Worm (Caenorhabditis elegans) whole organism, L1 larva: Measurements from ENCODE around the gene Y57G11C.1142.

Experiments used
- C34B4.2 ChIP-seq: sonication (generic microtip); optimal IDR thresholded peaks from 2 replicates; lab custom pipeline; 2017; ENCODE audit warnings: mild to moderate bottlenecking, missing genetic modification characterization, missing compliant biosample characterization
- ama-1 ChIP-seq: fragments of 150-350 bp; optimal IDR thresholded peaks from 2 replicates; lab custom pipeline; 2014
- ceh-90 ChIP-seq: sonication (generic microtip); optimal IDR thresholded peaks from 2 replicates; lab custom pipeline; 2016; ENCODE audit warnings: missing genetic modification characterization, missing compliant biosample characterization
- ces-1 ChIP-seq: fragments of 150-350 bp; optimal IDR thresholded peaks from 2 replicates; lab custom pipeline; 2014; ENCODE audit warnings: missing biosample characterization, missing genetic modification reagents, missing genetic modification characterization
- dpl-1 ChIP-seq, 3 experiments: fragments of 150-350 bp in 2 of 3; sonication (generic microtip) in 1 of 3; optimal IDR thresholded peaks; 2 replicates each; lab custom pipeline; 2014 to 2017; ENCODE audit warnings: missing biosample characterization in 3 of 3, missing genetic modification characterization in 3 of 3, missing genetic modification reagents in 3 of 3
- dsc-1 ChIP-seq: sonication (generic microtip); optimal IDR thresholded peaks from 2 replicates; lab custom pipeline; 2016; ENCODE audit warnings: mild to moderate bottlenecking, missing genetic modification characterization, missing compliant biosample characterization
- efl-1 ChIP-seq, 4 experiments: fragments of 150-350 bp; optimal IDR thresholded peaks in 3 of 4; peaks in 1 of 4; 1 replicate in 1 of 4; 2 replicates in 3 of 4; lab custom pipeline; 2014; ENCODE audit warnings: missing biosample characterization in 2 of 4, missing genetic modification characterization in 2 of 4, missing genetic modification reagents in 2 of 4
- egl-27 ChIP-seq, 2 experiments: fragments of 150-350 bp in 1 of 2; sonication (generic microtip); optimal IDR thresholded peaks; 3 replicates each; lab custom pipeline; 2017 to 2018; ENCODE audit warnings: missing biosample characterization in 2 of 2, missing genetic modification characterization in 2 of 2, missing genetic modification reagents in 2 of 2
- elt-2 ChIP-seq: sonication (generic microtip); optimal IDR thresholded peaks from 2 replicates; lab custom pipeline; 2016; ENCODE audit warnings: missing genetic modification characterization, mild to moderate bottlenecking, inconsistent platforms, missing compliant biosample characterization, missing genetic modification reagents
- fkh-8 ChIP-seq: sonication (generic microtip); optimal IDR thresholded peaks from 2 replicates; lab custom pipeline; 2016; ENCODE audit warnings: mild to moderate bottlenecking, missing genetic modification characterization, missing compliant biosample characterization
- fos-1 ChIP-seq: fragments of 150-350 bp; optimal IDR thresholded peaks from 2 replicates; lab custom pipeline; 2014; ENCODE audit warnings: missing biosample characterization, missing genetic modification characterization
- grh-1 ChIP-seq: fragments of 200-800 bp; sonication (Bioruptor generic); IDR thresholded peaks from 2 replicates; pipeline ENCODE4 v1.3.6; 2022; ENCODE audit warnings: missing genetic modification reagents, missing genetic modification characterization, missing compliant biosample characterization
- hlh-17 ChIP-seq: fragments of 200-800 bp; sonication (Bioruptor generic); optimal IDR thresholded peaks from 2 replicates; lab custom pipeline; 2018; ENCODE audit warnings: missing genetic modification characterization, mild to moderate bottlenecking, missing compliant biosample characterization, moderate library complexity, borderline replicate concordance
- hlh-4 ChIP-seq: sonication (generic microtip); optimal IDR thresholded peaks from 2 replicates; lab custom pipeline; 2016; ENCODE audit warnings: mild to moderate bottlenecking, missing genetic modification characterization, missing compliant biosample characterization
- hpl-2 ChIP-seq: fragments of 150-350 bp; optimal IDR thresholded peaks from 2 replicates; lab custom pipeline; 2014; ENCODE audit warnings: missing biosample characterization, missing genetic modification reagents, missing genetic modification characterization
- irx-1 ChIP-seq: sonication (generic microtip); optimal IDR thresholded peaks from 2 replicates; lab custom pipeline; 2016; ENCODE audit warnings: missing genetic modification characterization, missing compliant biosample characterization
- isw-1 ChIP-seq: fragments of 200-800 bp; sonication (Bioruptor generic); IDR thresholded peaks from 2 replicates; pipeline ENCODE4 v1.3.6; 2022; ENCODE audit warnings: missing genetic modification characterization, missing compliant biosample characterization
- lin-14 ChIP-seq: fragments of 200-800 bp; sonication (Bioruptor generic); optimal IDR thresholded peaks from 2 replicates; lab custom pipeline; 2018; ENCODE audit warnings: mild to moderate bottlenecking, missing genetic modification characterization, moderate library complexity, missing compliant biosample characterization
- lin-39 ChIP-seq: fragments of 150-350 bp; optimal IDR thresholded peaks from 2 replicates; lab custom pipeline; 2014; ENCODE audit warnings: missing biosample characterization, missing genetic modification reagents, missing genetic modification characterization
- lsy-2 ChIP-seq, 2 experiments: fragments of 150-350 bp; optimal IDR thresholded peaks; 2 replicates each; lab custom pipeline; 2014; ENCODE audit warnings: missing biosample characterization in 2 of 2, missing genetic modification characterization in 2 of 2
- mef-2 ChIP-seq: fragments of 150-350 bp; optimal IDR thresholded peaks from 2 replicates; lab custom pipeline; 2014; ENCODE audit warnings: missing biosample characterization, missing genetic modification characterization
- mep-1 ChIP-seq: fragments of 150-350 bp; optimal IDR thresholded peaks from 2 replicates; lab custom pipeline; 2014; ENCODE audit warnings: missing biosample characterization, missing genetic modification characterization
- nhr-11 ChIP-seq: fragments of 150-350 bp; optimal IDR thresholded peaks from 2 replicates; lab custom pipeline; 2014; ENCODE audit warnings: missing biosample characterization, missing genetic modification characterization
- nhr-12 ChIP-seq: sonication (generic microtip); optimal IDR thresholded peaks from 2 replicates; lab custom pipeline; 2017; ENCODE audit warnings: missing biosample characterization, missing genetic modification characterization
- nhr-19 ChIP-seq: fragments of 200-800 bp; sonication (Bioruptor generic); conservative IDR thresholded peaks from 2 replicates; pipeline ENCODE4 v1.3.6; 2022; ENCODE audit warnings: missing genetic modification characterization, missing compliant biosample characterization
- nhr-237 ChIP-seq: fragments of 150-350 bp; optimal IDR thresholded peaks from 2 replicates; lab custom pipeline; 2014; ENCODE audit warnings: missing biosample characterization, missing genetic modification characterization
- nhr-84 ChIP-seq: sonication (generic microtip); optimal IDR thresholded peaks from 2 replicates; lab custom pipeline; 2017; ENCODE audit warnings: missing biosample characterization, missing genetic modification characterization
- nhr-90 ChIP-seq: sonication (generic microtip); optimal IDR thresholded peaks from 2 replicates; lab custom pipeline; 2016; ENCODE audit warnings: mild to moderate bottlenecking, missing genetic modification characterization, missing compliant biosample characterization; ENCODE audit not compliant: poor library complexity
- pax-3 ChIP-seq: fragments of 200-800 bp; sonication (Bioruptor generic); optimal IDR thresholded peaks from 2 replicates; lab custom pipeline; 2018; ENCODE audit warnings: mild to moderate bottlenecking, missing genetic modification characterization, moderate library complexity, missing compliant biosample characterization
- rnt-1 ChIP-seq: sonication (generic microtip); optimal IDR thresholded peaks from 2 replicates; lab custom pipeline; 2016; ENCODE audit warnings: mild to moderate bottlenecking, missing genetic modification characterization, moderate library complexity, missing compliant biosample characterization
- skn-1 ChIP-seq: fragments of 150-350 bp; optimal IDR thresholded peaks from 2 replicates; lab custom pipeline; 2014; ENCODE audit warnings: missing biosample characterization, missing genetic modification characterization
- snpc-4 ChIP-seq: fragments of 150-350 bp; optimal IDR thresholded peaks from 2 replicates; lab custom pipeline; 2014; ENCODE audit warnings: missing biosample characterization, missing genetic modification characterization
- tlp-1 ChIP-seq: fragments of 150-350 bp; optimal IDR thresholded peaks from 2 replicates; lab custom pipeline; 2014; ENCODE audit warnings: missing biosample characterization, missing genetic modification characterization
- unc-86 ChIP-seq: sonication (generic microtip); optimal IDR thresholded peaks from 2 replicates; lab custom pipeline; 2016; ENCODE audit warnings: missing genetic modification characterization, missing compliant biosample characterization
- xbp-1 ChIP-seq: sonication (generic microtip); optimal IDR thresholded peaks from 2 replicates; lab custom pipeline; 2016; ENCODE audit warnings: missing genetic modification characterization, missing compliant biosample characterization
- zag-1 ChIP-seq: fragments of 150-350 bp; optimal IDR thresholded peaks from 2 replicates; lab custom pipeline; 2014; ENCODE audit warnings: missing biosample characterization, missing genetic modification characterization
- zip-4 ChIP-seq: fragments of 200-800 bp; sonication (Bioruptor generic); optimal IDR thresholded peaks from 2 replicates; lab custom pipeline; 2018; ENCODE audit warnings: mild to moderate bottlenecking, missing genetic modification characterization, moderate library complexity, missing compliant biosample characterization
- ztf-4 ChIP-seq: fragments of 150-350 bp; optimal IDR thresholded peaks from 2 replicates; lab custom pipeline; 2014; ENCODE audit warnings: missing biosample characterization, missing genetic modification characterization

The Y57G11C.1142 gene

DNA sequence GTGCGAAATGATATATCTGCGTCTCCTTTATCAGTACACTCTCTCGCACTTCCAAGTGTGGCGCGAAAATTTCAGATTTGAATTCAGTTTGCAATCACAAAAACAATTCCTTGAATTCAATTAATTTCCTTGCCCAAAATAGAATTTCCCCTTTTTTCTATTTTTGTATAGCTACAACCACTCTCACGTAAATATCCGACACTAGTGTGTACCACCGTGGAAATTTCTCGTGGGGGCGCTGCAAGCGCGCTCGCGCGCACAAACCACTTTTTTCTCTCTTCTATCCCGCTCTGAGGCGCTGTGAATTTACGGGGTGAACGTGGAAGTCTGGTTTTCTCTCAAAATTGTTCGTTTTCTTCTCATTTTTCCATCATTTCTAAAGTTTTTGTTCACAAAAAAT, 20.9 kb upstream of the Y57G11C.1142 start, which contains the start of gene Y57G11C.8:
Gene Y57G11C.8 (plus strand): TSS at position 301 of the 400 bp plus-strand sequence.
- TF ChIP-seq zip-4 (GFP tag; lab: Kevin White, UChicago) (no peak), zag-1 (no peak), ceh-90 (tag; lab: Kevin White, UChicago) (no peak), hpl-2 (no peak), skn-1 (tag; lab: Kevin White, UChicago) (no peak), dsc-1 (tag; lab: Kevin White, UChicago) (no peak), hlh-17 (GFP tag; lab: Kevin White, UChicago) (no peak), nhr-237 (tag; lab: Kevin White, UChicago) (no peak), C34B4.2 (tag; lab: Kevin White, UChicago) (no peak), efl-1 (optimal IDR thresholded peaks at IDR 0.05; lab: Kevin White, UChicago) (no peak), efl-1 (GFP tag; optimal IDR thresholded peaks at IDR 0.05 in 1 of 2; lab: Kevin White, UChicago) (no peak), xbp-1 (tag; lab: Kevin White, UChicago) (no peak), ama-1 (lab: Kevin White, UChicago) (no peak), tlp-1 (no peak), irx-1 (no peak), unc-86 (no peak), lsy-2 (tag; optimal IDR thresholded peaks at IDR 0.05; lab: Kevin White, UChicago) (no peak), fos-1 (no peak), nhr-84 (tag; lab: Kevin White, UChicago) (no peak)

DNA sequence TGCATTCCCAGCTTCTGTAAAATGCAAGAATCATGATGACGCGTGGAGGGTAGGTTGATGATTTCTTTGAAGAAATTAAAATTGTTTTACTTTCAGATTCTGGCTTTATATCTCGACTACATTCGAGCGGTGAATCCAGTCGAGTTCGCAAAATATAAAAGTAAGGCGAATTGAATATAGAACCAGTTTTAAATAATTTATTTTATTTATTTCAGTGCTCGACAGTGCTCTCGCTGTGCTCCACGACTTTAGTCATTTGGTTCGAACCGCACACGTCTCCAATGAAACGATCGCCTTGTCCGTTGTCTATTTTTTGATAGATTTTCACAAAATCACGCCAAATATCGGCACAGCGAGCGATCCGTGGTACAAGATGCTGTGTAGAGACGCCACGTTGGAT, 20.2 kb upstream of the Y57G11C.1142 start, which contains the start of gene Y57G11C.1130:
Gene Y57G11C.1130 (plus strand): TSS at position 301 of the 400 bp plus-strand sequence.
- TF ChIP-seq fos-1 (no peak), dpl-1 (GFP tag; optimal IDR thresholded peaks at IDR 0.05; lab: Kevin White, UChicago) (no peak), hlh-4 (tag; lab: Kevin White, UChicago) (no peak), snpc-4 (tag; lab: Kevin White, UChicago) (no peak), mep-1 (tag; lab: Kevin White, UChicago) (no peak), rnt-1 (no peak), elt-2 (tag; lab: Kevin White, UChicago) (no peak), egl-27 (tag; optimal IDR thresholded peaks at IDR 0.05; lab: Kevin White, UChicago) (no peak), nhr-12 (tag; lab: Kevin White, UChicago) (no peak), nhr-11 (tag; lab: Kevin White, UChicago) (no peak), ama-1 (lab: Kevin White, UChicago) (no peak), skn-1 (tag; lab: Kevin White, UChicago) (no peak), lin-14 (GFP tag; lab: Kevin White, UChicago) (no peak), lsy-2 (tag; optimal IDR thresholded peaks at IDR 0.05; lab: Kevin White, UChicago) (no peak), dsc-1 (tag; lab: Kevin White, UChicago) (no peak), nhr-19 (GFP tag; lab: Robert Waterston, UW) (no peak), hpl-2 (no peak), ces-1 (GFP tag; lab: Kevin White, UChicago) (no peak), lin-39 (tag; lab: Kevin White, UChicago) (no peak)

ce11 chrIV:14784481-14784880, 17.9 kb upstream of the Y57G11C.1142 start, which contains the start of gene nlp-56:
nlp-56 (minus strand) TSS chrIV:14784737.
- TF ChIP-seq fkh-8 (tag; lab: Kevin White, UChicago) (no peak), grh-1 (no peak), nhr-90 (tag; lab: Kevin White, UChicago) (no peak), mef-2 (tag; lab: Kevin White, UChicago) (no peak), pax-3 (no peak), lin-39 (tag; lab: Kevin White, UChicago) (no peak), ztf-4 (no peak), zag-1 (no peak), elt-2 (tag; lab: Kevin White, UChicago) (no peak), isw-1 (GFP tag; lab: Robert Waterston, UW) (no peak), C34B4.2 (tag; lab: Kevin White, UChicago) (no peak)
